Worm (Caenorhabditis elegans) whole organism, early embryonic: ENCODE measurements around the gene Y57A10C.10.

ENCODE experiments used
- B0310.2 ChIP-seq: sonication (generic microtip); optimal IDR thresholded peaks from 2 replicates; lab custom pipeline; 2016; ENCODE audit warnings: mild to moderate bottlenecking, missing genetic modification characterization, missing compliant biosample characterization
- F13C5.2 ChIP-seq: sonication (generic microtip); optimal IDR thresholded peaks from 2 replicates; lab custom pipeline; 2017; ENCODE audit warnings: mild to moderate bottlenecking, missing genetic modification characterization, inconsistent platforms, missing compliant biosample characterization
- aly-1 ChIP-seq: sonication (generic microtip); optimal IDR thresholded peaks from 2 replicates; lab custom pipeline; 2016; ENCODE audit warnings: missing genetic modification characterization, missing compliant biosample characterization
- ama-1 ChIP-seq: fragments of 150-350 bp; optimal IDR thresholded peaks from 2 replicates; lab custom pipeline; 2014
- ceh-13 ChIP-seq: fragments of 200-800 bp; sonication (Bioruptor generic); optimal IDR thresholded peaks from 2 replicates; lab custom pipeline; 2018; ENCODE audit warnings: mild to moderate bottlenecking, missing genetic modification characterization, missing compliant biosample characterization
- ceh-36 ChIP-seq: sonication (generic microtip); optimal IDR thresholded peaks from 2 replicates; lab custom pipeline; 2016; ENCODE audit warnings: missing genetic modification characterization, inconsistent platforms, missing compliant biosample characterization
- ets-7 ChIP-seq: sonication (generic microtip); optimal IDR thresholded peaks from 2 replicates; lab custom pipeline; 2016; ENCODE audit warnings: missing genotype, missing genetic modification characterization, missing compliant biosample characterization
- hmbx-1 ChIP-seq: sonication (generic microtip); optimal IDR thresholded peaks from 2 replicates; lab custom pipeline; 2016; ENCODE audit warnings: mild to moderate bottlenecking, missing genetic modification characterization, missing compliant biosample characterization
- hmg-4 ChIP-seq: fragments of 200-800 bp; sonication (Bioruptor generic); optimal IDR thresholded peaks from 2 replicates; lab custom pipeline; 2018; ENCODE audit warnings: mild to moderate bottlenecking, missing genetic modification characterization, missing compliant biosample characterization
- pes-1 ChIP-seq: fragments of 200-800 bp; sonication (Bioruptor generic); IDR thresholded peaks from 2 replicates; pipeline ENCODE4 v1.3.6; 2022; ENCODE audit warnings: missing genetic modification reagents, missing genetic modification characterization, missing compliant biosample characterization
- sea-1 ChIP-seq: fragments of 200-800 bp; sonication (Bioruptor generic); conservative IDR thresholded peaks from 2 replicates; pipeline ENCODE4 v1.3.6; 2022; ENCODE audit warnings: missing genetic modification characterization, missing compliant biosample characterization
- tbx-37 ChIP-seq: fragments of 200-800 bp; sonication (Bioruptor generic); conservative IDR thresholded peaks from 2 replicates; pipeline ENCODE4 v1.3.6; 2022; ENCODE audit warnings: missing genetic modification reagents, missing genetic modification characterization, missing compliant biosample characterization

- TF ChIP-seq F13C5.2 (tag; lab: Kevin White, UChicago) (no peak), ama-1 (no peak), hmbx-1 (no peak), aly-1 (tag; lab: Kevin White, UChicago) (no peak), pes-1 (GFP tag; lab: Robert Waterston, UW) (no peak), sea-1 (no peak), hmg-4 (GFP tag; lab: Kevin White, UChicago) (no peak), ceh-13 (GFP tag; lab: Kevin White, UChicago) (no peak), B0310.2 (tag; lab: Kevin White, UChicago) (no peak), tbx-37 (GFP tag; lab: Robert Waterston, UW) (no peak), ceh-36 (no peak), ets-7 (tag; lab: Kevin White, UChicago) (no peak)
Measured at ce11 chrII:12394138-12394537, 46.9 kb downstream of the Y57A10C.10 start.
